Fruit fly (Drosophila melanogaster) whole organism: Measurements from ENCODE around the gene CG9641.

Source experiments
- CG8478 ChIP-seq: fragments of >200 bp; optimal IDR thresholded peaks from 2 replicates; lab custom pipeline; 2018; ENCODE audit warnings: inconsistent platforms
- Dll ChIP-seq: fragments of >200 bp; optimal IDR thresholded peaks from 2 replicates; lab custom pipeline; 2017
- EcR ChIP-seq, 2 experiments: fragments of >200 bp; optimal IDR thresholded peaks; 2 replicates each; lab custom pipeline; 2017; ENCODE audit warnings: missing biosample characterization in 2 of 2, missing genetic modification characterization in 2 of 2, missing genetic modification reagents in 2 of 2
- pan ChIP-seq: fragments of >200 bp; optimal IDR thresholded peaks from 2 replicates; lab custom pipeline; 2017
- psq ChIP-seq: fragments of >200 bp; optimal IDR thresholded peaks from 2 replicates; lab custom pipeline; 2017
- usp ChIP-seq: fragments of >200 bp; optimal IDR thresholded peaks from 2 replicates; lab custom pipeline; 2017; ENCODE audit warnings: missing biosample characterization, missing genetic modification characterization, mixed read lengths

dm6 chr2L:2942639-2943038 is 34.0 kb downstream of the CG9641 start:
- TF ChIP-seq CG8478 (lab: Kevin White, UChicago), result no peak
- no peak for TF ChIP-seq EcR (GFP tag; optimal IDR thresholded peaks at IDR 0.05; lab: Kevin White, UChicago)
- TF ChIP-seq usp, result no peak
- TF ChIP-seq psq (lab: Kevin White, UChicago), result no peak
- TF ChIP-seq pan, result no peak
- no peak for TF ChIP-seq Dll (lab: Kevin White, UChicago)
